Fruit fly (Drosophila melanogaster): ENCODE measurements around the gene Trs20.

dm6 chr3L:16170006-16170405, 38.6 kb upstream of the Trs20 start, which contains the start of gene CG33796:
- TF ChIP-seq bab1 (GFP tag; optimal IDR thresholded peaks at IDR 0.05) = no peak
- no peak for TF ChIP-seq CG7101 (tag; optimal IDR thresholded peaks at IDR 0.05)
- no peak for TF ChIP-seq Clk (GFP tag; optimal IDR thresholded peaks at IDR 0.05)
- no peak for TF ChIP-seq Hr96 (GFP tag; optimal IDR thresholded peaks at IDR 0.05)
- no peak for TF ChIP-seq CG5204 (GFP tag; optimal IDR thresholded peaks at IDR 0.05)
